Fruit fly (Drosophila melanogaster): ENCODE measurements around the gene CG9981.

DNA sequence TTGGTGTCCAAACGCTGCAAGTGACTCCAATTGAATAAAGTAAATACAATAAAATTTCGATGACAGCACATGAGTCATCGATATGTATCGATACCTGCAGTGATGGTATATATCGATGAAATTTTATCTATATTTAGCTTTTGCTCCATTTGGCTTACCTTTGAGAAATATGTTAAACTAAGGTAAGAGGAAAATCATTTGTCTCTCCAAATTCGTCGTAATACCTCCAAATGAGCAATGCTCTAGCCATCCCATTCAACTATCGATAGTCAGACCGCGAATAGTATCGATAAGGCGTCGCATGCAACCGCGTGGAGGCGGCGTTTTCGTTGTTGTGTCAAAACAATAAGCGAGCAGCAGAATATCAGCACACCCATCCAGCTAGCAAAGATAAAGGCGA is 36.3 kb upstream of the CG9981 start, which contains the start of the genes Cdc50 and rngo:
- TF ChIP-seq CrebA (GFP tag; optimal IDR thresholded peaks at IDR 0.05; ENCODE audit: borderline replicate concordance) (no peak), fru (GFP tag; optimal IDR thresholded peaks at IDR 0.05) (no peak), sage (GFP tag; optimal IDR thresholded peaks at IDR 0.05) (no peak), psq (GFP tag; optimal IDR thresholded peaks at IDR 0.05) (peak; percentile 40), dmrt93B (GFP tag; optimal IDR thresholded peaks at IDR 0.05) (no peak), brk (GFP tag; optimal IDR thresholded peaks at IDR 0.05) (no peak)
